Worm (Caenorhabditis elegans): ENCODE measurements around the gene rab-14.

The rab-14 gene

ce11 chrX:15564338-15564737, 42.1 kb downstream of the rab-14 start:
- TF ChIP-seq nfya-1 (tag; optimal IDR thresholded peaks at IDR 0.05; ENCODE audit: insufficient read depth) (peak; percentile 16), lin-39 (tag; optimal IDR thresholded peaks at IDR 0.05) (peak; percentile 59), fkh-10 (GFP tag; optimal IDR thresholded peaks at IDR 0.05) (no peak)

- peak; percentile 40 for TF ChIP-seq snpc-4 (tag; optimal IDR thresholded peaks at IDR 0.05)
- TF ChIP-seq ztf-11 (tag; optimal IDR thresholded peaks at IDR 0.05): no peak
- TF ChIP-seq mdl-1 (tag; optimal IDR thresholded peaks at IDR 0.05): no peak
Measured at ce11 chrX:15559473-15559872, 47.0 kb downstream of the rab-14 start.

DNA sequence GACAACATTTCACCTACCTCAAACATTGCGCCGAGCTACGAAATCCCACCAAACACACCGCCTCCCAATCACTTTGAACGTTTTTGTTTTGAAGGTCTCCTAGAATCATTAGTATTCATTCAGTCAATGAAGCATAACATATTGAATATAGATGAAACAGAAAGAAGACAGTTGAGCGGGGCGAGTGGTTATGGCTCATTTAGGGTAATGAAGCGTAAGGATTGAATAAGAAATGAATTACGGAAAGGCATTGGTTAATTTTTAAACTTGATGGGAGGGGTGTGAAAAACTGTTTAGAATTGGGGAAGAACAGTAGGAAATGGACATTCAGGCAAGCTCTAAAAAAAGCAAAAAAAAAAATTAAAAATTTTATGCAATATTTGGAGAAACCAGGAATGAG, 48.6 kb downstream of the rab-14 start, which contains the start of gene lron-3:
Gene lron-3, minus strand, starts transcription at position 101 of the 400 bp plus-strand sequence.
- no peak for TF ChIP-seq pqm-1 (tag; optimal IDR thresholded peaks at IDR 0.05)
- TF ChIP-seq elt-2 (tag; optimal IDR thresholded peaks at IDR 0.05): no peak
- TF ChIP-seq skn-1 (tag; optimal IDR thresholded peaks at IDR 0.05): no peak
- no peak for TF ChIP-seq nhr-43 (tag; optimal IDR thresholded peaks at IDR 0.05; ENCODE audit: poor library complexity, severe bottlenecking)
- TF ChIP-seq pha-4 (tag; optimal IDR thresholded peaks at IDR 0.05): no peak
- TF ChIP-seq R02D3.7 (tag; optimal IDR thresholded peaks at IDR 0.05): no peak
- TF ChIP-seq lsy-12 (tag; optimal IDR thresholded peaks at IDR 0.05): no peak
- TF ChIP-seq ceh-82 (tag; optimal IDR thresholded peaks at IDR 0.05): no peak
- TF ChIP-seq fkh-10 (GFP tag; optimal IDR thresholded peaks at IDR 0.05): no peak

ce11 chrX:15555529-15555928, 50.9 kb downstream of the rab-14 start:
- TF ChIP-seq unc-39 (tag; optimal IDR thresholded peaks at IDR 0.05): no peak
- peak; percentile 2 for TF ChIP-seq lin-39 (tag; optimal IDR thresholded peaks at IDR 0.05)

- TF ChIP-seq nfya-1 (tag; optimal IDR thresholded peaks at IDR 0.05; ENCODE audit: insufficient read depth): peak; percentile 26
- no peak for TF ChIP-seq R02D3.7 (tag; optimal IDR thresholded peaks at IDR 0.05)
- no peak for TF ChIP-seq nhr-67 (tag; optimal IDR thresholded peaks at IDR 0.05)
Measured at ce11 chrX:15554910-15555309, 51.5 kb downstream of the rab-14 start.
